Worm (Caenorhabditis elegans) whole organism, young adult: ENCODE results near the gene col-103.

ENCODE experiments used
- D2030.7 ChIP-seq: fragments of 200-800 bp; sonication (Bioruptor generic); IDR thresholded peaks from 2 replicates; pipeline ENCODE4 v1.3.6; 2022; ENCODE audit warnings: missing genetic modification reagents, missing genetic modification characterization, missing compliant biosample characterization
- F22D6.2 ChIP-seq: sonication (generic microtip); optimal IDR thresholded peaks from 2 replicates; lab custom pipeline; 2016; ENCODE audit warnings: mild to moderate bottlenecking, missing genetic modification characterization, missing compliant biosample characterization
- F37B4.10 ChIP-seq: fragments of 200-800 bp; sonication (Bioruptor generic); IDR thresholded peaks from 2 replicates; pipeline ENCODE4 v1.3.6; 2022; ENCODE audit warnings: missing genetic modification characterization, missing compliant biosample characterization
- F39B2.1 ChIP-seq: fragments of 200-800 bp; sonication (Bioruptor generic); IDR thresholded peaks from 2 replicates; pipeline ENCODE4 v1.3.6; 2022; ENCODE audit warnings: missing genetic modification reagents, missing genetic modification characterization, missing compliant biosample characterization
- Y56A3A.18 ChIP-seq: fragments of 200-800 bp; sonication (Bioruptor generic); IDR thresholded peaks from 2 replicates; pipeline ENCODE4 v1.3.6; 2022; ENCODE audit warnings: missing genetic modification reagents, missing genetic modification characterization, missing compliant biosample characterization
- attf-3 ChIP-seq: fragments of 200-800 bp; sonication (Bioruptor generic); conservative IDR thresholded peaks from 2 replicates; pipeline ENCODE4 v1.3.6; 2022; ENCODE audit warnings: missing genetic modification reagents, missing genetic modification characterization, missing compliant biosample characterization
- bed-1 ChIP-seq: fragments of 200-800 bp; sonication (Bioruptor generic); IDR thresholded peaks from 2 replicates; pipeline ENCODE4 v1.3.6; 2022; ENCODE audit warnings: missing genetic modification reagents, missing genetic modification characterization, missing compliant biosample characterization
- bed-2 ChIP-seq: fragments of 200-800 bp; sonication (Bioruptor generic); IDR thresholded peaks from 2 replicates; pipeline ENCODE4 v1.3.6; 2022; ENCODE audit warnings: missing genetic modification reagents, missing genetic modification characterization, missing compliant biosample characterization
- ceh-40 ChIP-seq: fragments of 200-800 bp; sonication (Bioruptor generic); IDR thresholded peaks from 2 replicates; pipeline ENCODE4 v1.3.6; 2022; ENCODE audit warnings: missing genetic modification characterization, missing compliant biosample characterization
- ceh-58 ChIP-seq: fragments of 200-800 bp; sonication (Bioruptor generic); IDR thresholded peaks from 2 replicates; pipeline ENCODE4 v1.3.6; 2022; ENCODE audit warnings: missing genetic modification characterization, missing compliant biosample characterization
- chd-7 ChIP-seq: sonication (generic microtip); optimal IDR thresholded peaks from 2 replicates; lab custom pipeline; 2016; ENCODE audit warnings: mild to moderate bottlenecking, missing genetic modification characterization, moderate library complexity, missing compliant biosample characterization
- dox-1 ChIP-seq: fragments of 200-800 bp; sonication (Bioruptor generic); IDR thresholded peaks from 2 replicates; pipeline ENCODE4 v1.3.6; 2022; ENCODE audit warnings: missing genetic modification reagents, missing genetic modification characterization, missing compliant biosample characterization
- dpff-1 ChIP-seq: sonication (generic microtip); optimal IDR thresholded peaks from 2 replicates; lab custom pipeline; 2017; ENCODE audit warnings: mild to moderate bottlenecking, missing genetic modification characterization, missing compliant biosample characterization
- egl-18 ChIP-seq: fragments of 200-800 bp; sonication (Bioruptor generic); IDR thresholded peaks from 2 replicates; pipeline ENCODE4 v1.3.6; 2022; ENCODE audit warnings: missing genetic modification reagents, missing genetic modification characterization, missing compliant biosample characterization
- egl-44 ChIP-seq: fragments of 200-800 bp; sonication (Bioruptor generic); IDR thresholded peaks from 2 replicates; pipeline ENCODE4 v1.3.6; 2022; ENCODE audit warnings: missing genetic modification reagents, missing genetic modification characterization, missing compliant biosample characterization
- egrh-3 ChIP-seq: fragments of 200-800 bp; sonication (Bioruptor generic); IDR thresholded peaks from 2 replicates; pipeline ENCODE4 v1.3.6; 2022; ENCODE audit warnings: missing genetic modification reagents, missing genetic modification characterization, missing compliant biosample characterization
- ets-4 ChIP-seq: fragments of 200-800 bp; sonication (Bioruptor generic); optimal IDR thresholded peaks from 2 replicates; lab custom pipeline; 2018; ENCODE audit warnings: mild to moderate bottlenecking, missing genetic modification characterization, missing compliant biosample characterization
- hlh-26 ChIP-seq: fragments of 200-800 bp; sonication (Bioruptor generic); conservative IDR thresholded peaks from 2 replicates; pipeline ENCODE4 v1.3.6; 2022; ENCODE audit warnings: missing genetic modification reagents, missing genetic modification characterization, missing compliant biosample characterization
- hmg-1.2 ChIP-seq: fragments of 200-800 bp; sonication (Bioruptor generic); IDR thresholded peaks from 2 replicates; pipeline ENCODE4 v1.3.6; 2022; ENCODE audit warnings: missing genetic modification reagents, missing genetic modification characterization, missing compliant biosample characterization
- let-607 ChIP-seq, 2 experiments: fragments of 200-800 bp in 1 of 2; sonication (Bioruptor generic) in 1 of 2; sonication (generic microtip) in 1 of 2; optimal IDR thresholded peaks; 2 replicates each; lab custom pipeline; 2016 to 2018; ENCODE audit warnings: mild to moderate bottlenecking in 2 of 2, missing compliant biosample characterization in 2 of 2, missing genetic modification characterization in 2 of 2, moderate library complexity in 2 of 2, missing genotype in 1 of 2
- lin-35 ChIP-seq, 3 experiments: fragments of 150-350 bp in 2 of 3; sonication (generic microtip) in 1 of 3; optimal IDR thresholded peaks; 2 replicates each; lab custom pipeline; 2014 to 2018; ENCODE audit warnings: missing biosample characterization in 3 of 3, missing genetic modification characterization in 3 of 3, missing genetic modification reagents in 3 of 3
- lsl-1 ChIP-seq: fragments of 200-800 bp; sonication (Bioruptor generic); optimal IDR thresholded peaks from 2 replicates; lab custom pipeline; 2018; ENCODE audit warnings: mild to moderate bottlenecking, missing genetic modification characterization, moderate library complexity, missing compliant biosample characterization
- lsy-27 ChIP-seq: sonication (generic microtip); optimal IDR thresholded peaks from 2 replicates; lab custom pipeline; 2017; ENCODE audit warnings: missing genetic modification characterization, mild to moderate bottlenecking, missing compliant biosample characterization, antibody characterized with exemption, missing genotype, borderline replicate concordance; ENCODE audit not compliant: insufficient read depth
- madf-10 ChIP-seq: sonication (generic microtip); optimal IDR thresholded peaks from 2 replicates; lab custom pipeline; 2016; ENCODE audit warnings: mild to moderate bottlenecking, missing genetic modification characterization, missing compliant biosample characterization
- madf-6 ChIP-seq: fragments of 200-800 bp; sonication (Bioruptor generic); IDR thresholded peaks from 2 replicates; pipeline ENCODE4 v1.3.6; 2022; ENCODE audit warnings: missing genetic modification reagents, missing genetic modification characterization, missing compliant biosample characterization
- mes-4 ChIP-seq: sonication (generic microtip); optimal IDR thresholded peaks from 2 replicates; lab custom pipeline; 2016; ENCODE audit warnings: missing genotype, missing genetic modification characterization, missing compliant biosample characterization
- mxl-1 ChIP-seq: sonication (generic microtip); optimal IDR thresholded peaks from 2 replicates; lab custom pipeline; 2016; ENCODE audit warnings: missing genetic modification characterization, missing compliant biosample characterization
- nfya-1 ChIP-seq: sonication (generic microtip); optimal IDR thresholded peaks from 2 replicates; lab custom pipeline; 2017; ENCODE audit warnings: antibody characterized with exemption, missing compliant biosample characterization, missing genetic modification characterization, borderline replicate concordance; ENCODE audit not compliant: insufficient read depth
- nfyb-1 ChIP-seq: fragments of 200-800 bp; sonication (Bioruptor generic); IDR thresholded peaks from 2 replicates; pipeline ENCODE4 v1.3.6; 2022; ENCODE audit warnings: missing genetic modification reagents, missing genetic modification characterization, missing compliant biosample characterization
- nhr-90 ChIP-seq: sonication (generic microtip); optimal IDR thresholded peaks from 2 replicates; lab custom pipeline; 2016; ENCODE audit warnings: missing genotype, mild to moderate bottlenecking, missing genetic modification characterization, missing compliant biosample characterization
- sea-2 ChIP-seq: fragments of 200-800 bp; sonication (Bioruptor generic); IDR thresholded peaks from 2 replicates; pipeline ENCODE4 v1.3.6; 2022; ENCODE audit warnings: missing genetic modification characterization, missing compliant biosample characterization
- snpc-3.4 ChIP-seq: sonication (generic microtip); optimal IDR thresholded peaks from 2 replicates; lab custom pipeline; 2017; ENCODE audit warnings: missing genetic modification characterization, mild to moderate bottlenecking, missing compliant biosample characterization, antibody characterized with exemption, moderate library complexity, missing genotype, missing genetic modification reagents
- tbx-9 ChIP-seq: sonication (generic microtip); optimal IDR thresholded peaks from 2 replicates; lab custom pipeline; 2016; ENCODE audit warnings: borderline replicate concordance, missing genetic modification characterization, inconsistent platforms, missing compliant biosample characterization
- tlf-1 ChIP-seq: fragments of 200-800 bp; sonication (Bioruptor generic); optimal IDR thresholded peaks from 2 replicates; lab custom pipeline; 2018; ENCODE audit warnings: mild to moderate bottlenecking, missing genetic modification characterization, missing compliant biosample characterization
- unc-62 ChIP-seq: fragments of 150-350 bp; optimal IDR thresholded peaks from 2 replicates; lab custom pipeline; 2014; ENCODE audit warnings: missing biosample characterization, missing genetic modification reagents, missing genetic modification characterization
- zim-3 ChIP-seq: sonication (generic microtip); optimal IDR thresholded peaks from 2 replicates; lab custom pipeline; 2017; ENCODE audit warnings: mild to moderate bottlenecking, missing genetic modification characterization, moderate library complexity, missing compliant biosample characterization
- ztf-25 ChIP-seq: fragments of 200-800 bp; sonication (Bioruptor generic); IDR thresholded peaks from 2 replicates; pipeline ENCODE4 v1.3.6; 2022; ENCODE audit warnings: missing genetic modification reagents, missing genetic modification characterization, missing compliant biosample characterization
- ztf-28 ChIP-seq: fragments of 200-800 bp; sonication (Bioruptor generic); IDR thresholded peaks from 2 replicates; pipeline ENCODE4 v1.3.6; 2022; ENCODE audit warnings: missing genetic modification reagents, missing genetic modification characterization, missing compliant biosample characterization
- ztf-3 ChIP-seq: fragments of 200-800 bp; sonication (Bioruptor generic); optimal IDR thresholded peaks from 2 replicates; lab custom pipeline; 2018; ENCODE audit warnings: mild to moderate bottlenecking, missing genetic modification characterization, missing compliant biosample characterization

The col-103 gene

ce11 chrIV:807027-807516 is 43.6 kb upstream of the col-103 start, which contains the start of gene Y55F3BL.6 (continued):
- TF ChIP-seq ceh-58 (GFP tag; lab: Robert Waterston, UW) = no peak
- TF ChIP-seq mes-4 = no peak
- TF ChIP-seq lsl-1 = peak; percentile 31
- peak; percentile 85 for TF ChIP-seq attf-3 (GFP tag; lab: Robert Waterston, UW)

ce11 chrIV:805693-806092 is 42.2 kb upstream of the col-103 start:
- no peak for TF ChIP-seq bed-1 (GFP tag; lab: Robert Waterston, UW)
- no peak for TF ChIP-seq nhr-90 (tag; lab: Kevin White, UChicago)
- no peak for TF ChIP-seq sea-2 (GFP tag; lab: Robert Waterston, UW)
- no peak for TF ChIP-seq tbx-9 (tag; lab: Kevin White, UChicago)
- TF ChIP-seq egl-44 (GFP tag; lab: Robert Waterston, UW) = no peak
- TF ChIP-seq egl-18 (GFP tag; lab: Robert Waterston, UW) = no peak
- no peak for TF ChIP-seq ztf-28 (GFP tag; lab: Robert Waterston, UW)
- no peak for TF ChIP-seq ets-4
- TF ChIP-seq F37B4.10 = no peak

ce11 chrIV:804802-805201 is 41.3 kb upstream of the col-103 start, which contains the start of gene Y55F3BL.4:
Gene Y55F3BL.4 (plus strand): TSS chrIV:805102.
- TF ChIP-seq egl-44 (GFP tag; lab: Robert Waterston, UW) (no peak), nfyb-1 (no peak), snpc-3.4 (tag; lab: Kevin White, UChicago) (no peak), Y56A3A.18 (GFP tag; lab: Robert Waterston, UW) (no peak), ztf-25 (GFP tag; lab: Robert Waterston, UW) (no peak), dox-1 (GFP tag; lab: Robert Waterston, UW) (no peak), bed-2 (no peak)
- TF ChIP-seq, all 124 proteins: peak for 0

ce11 chrIV:801162-801561 is 37.7 kb upstream of the col-103 start:
- TF ChIP-seq egl-44 (GFP tag; lab: Robert Waterston, UW) (no peak), ceh-40 (GFP tag; lab: Robert Waterston, UW) (no peak), ztf-25 (GFP tag; lab: Robert Waterston, UW) (no peak)

ce11 chrIV:800518-800917 is 37.0 kb upstream of the col-103 start, which contains the start of gene mrpl-46:
Gene mrpl-46 (plus strand): TSS chrIV:800818.
- TF ChIP-seq chd-7 (tag; lab: Kevin White, UChicago) (no peak), nfya-1 (tag; lab: Kevin White, UChicago) (no peak), madf-6 (GFP tag; lab: Robert Waterston, UW) (no peak), unc-62 (no peak), madf-10 (no peak), let-607 (tag; optimal IDR thresholded peaks at IDR 0.05; lab: Kevin White, UChicago) (no peak), ztf-3 (GFP tag; lab: Kevin White, UChicago) (no peak), egl-18 (GFP tag; lab: Robert Waterston, UW) (no peak), tlf-1 (no peak), mxl-1 (no peak), lin-35 (GFP tag; optimal IDR thresholded peaks at IDR 0.05; lab: Kevin White, UChicago) (no peak), zim-3 (tag; lab: Kevin White, UChicago) (no peak), F22D6.2 (tag; lab: Kevin White, UChicago) (no peak), F39B2.1 (GFP tag; lab: Robert Waterston, UW) (no peak), hmg-1.2 (no peak), hlh-26 (GFP tag; lab: Robert Waterston, UW) (no peak), D2030.7 (GFP tag; lab: Robert Waterston, UW) (no peak), dpff-1 (no peak), lsy-27 (tag; lab: Kevin White, UChicago) (no peak), egrh-3 (GFP tag; lab: Robert Waterston, UW) (no peak)
